Fruit fly (Drosophila melanogaster) S2 (cell line): ENCODE data around the gene Qsox2.

Source experiments
- CG8478 ChIP-seq: fragments of >200 bp; optimal IDR thresholded peaks from 2 replicates; lab custom pipeline; 2018
- CTCF ChIP-seq, 2 experiments: fragments of >200 bp; optimal IDR thresholded peaks; 2 replicates each; lab custom pipeline; 2018

DNA sequence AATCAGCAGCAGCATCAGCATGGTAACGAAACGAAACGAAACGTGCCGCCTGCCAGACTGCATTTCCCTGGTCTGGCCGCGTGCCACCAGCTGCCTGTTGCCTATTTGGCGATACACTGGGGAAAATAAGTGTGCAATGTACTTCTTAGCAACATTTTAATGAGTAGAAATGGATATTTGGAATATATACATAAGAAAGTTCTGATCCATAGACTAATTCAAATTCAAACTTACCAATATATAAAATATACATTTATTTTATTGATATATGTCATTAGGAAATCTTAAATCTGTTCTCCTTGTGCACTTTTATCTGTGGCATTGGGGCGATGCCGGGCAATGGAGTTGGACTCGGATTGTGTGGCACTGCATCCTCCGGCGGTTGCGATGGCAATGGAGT is 19.6 kb upstream of the Qsox2 start:
- TF ChIP-seq CTCF (optimal IDR thresholded peaks at IDR 0.05; lab: Kevin White, UChicago) (no peak), CG8478 (no peak)
